Fruit fly (Drosophila melanogaster): ENCODE measurements around the gene for.

for gene

dm6 chr2L:3600847-3601246 lies 55.9 kb downstream of the for start (continued):
- TF ChIP-seq CG12071 (GFP tag; optimal IDR thresholded peaks at IDR 0.05) (no peak), D (optimal IDR thresholded peaks at IDR 0.05) (no peak), D (GFP tag; optimal IDR thresholded peaks at IDR 0.05) (peak; percentile 24), hb (GFP tag; IDR thresholded peaks at IDR 0.05; ENCODE audit: partially characterized antibody) (no peak), CG5245 (GFP tag; optimal IDR thresholded peaks at IDR 0.05) (peak; percentile 11), Lpt (GFP tag; optimal IDR thresholded peaks at IDR 0.05) (no peak), CG9727 (GFP tag; optimal IDR thresholded peaks at IDR 0.05) (peak; percentile 73), sima (GFP tag; optimal IDR thresholded peaks at IDR 0.05) (no peak), Scr (GFP tag; IDR thresholded peaks at IDR 0.05; ENCODE audit: partially characterized antibody) (no peak), CG9797 (GFP tag; optimal IDR thresholded peaks at IDR 0.05) (no peak), ci (GFP tag; IDR thresholded peaks at IDR 0.05) (peak; percentile 65; the same call in 1 of the 3 replicates), unc-4 (GFP tag; IDR thresholded peaks at IDR 0.05; ENCODE audit: partially characterized antibody) (no peak), H2.0 (GFP tag; IDR thresholded peaks at IDR 0.05) (peak; percentile 19; the same call in 1 of the 2 replicates), Pdp1 (GFP tag; optimal IDR thresholded peaks at IDR 0.05) (peak; percentile 21 to 30), chm (GFP tag; IDR thresholded peaks at IDR 0.05) (peak; percentile 82), lola (GFP tag; optimal IDR thresholded peaks at IDR 0.05) (peak in 1 of 3 experiments; percentile 75), CG1603 (tag; optimal IDR thresholded peaks at IDR 0.05) (peak; percentile 56), CG33557 (GFP tag; optimal IDR thresholded peaks at IDR 0.05) (peak; percentile 46), dmrt99B (tag; optimal IDR thresholded peaks at IDR 0.05) (no peak), nerfin-1 (tag; optimal IDR thresholded peaks at IDR 0.05) (no peak), Antp (GFP tag; optimal IDR thresholded peaks at IDR 0.05) (peak; percentile 30), bab2 (GFP tag; optimal IDR thresholded peaks at IDR 0.05) (peak; percentile 32), CG2678 (tag; optimal IDR thresholded peaks at IDR 0.05) (no peak), CG1024 (GFP tag; IDR thresholded peaks at IDR 0.05) (0 out of 2 replicates have a peak, but pooled peaks have one; percentile 35), chn (GFP tag; optimal IDR thresholded peaks at IDR 0.05) (peak; percentile 16), CG3407 (GFP tag; optimal IDR thresholded peaks at IDR 0.05) (no peak), ara (GFP tag; IDR thresholded peaks at IDR 0.05) (peak; percentile 49; the same call in 1 of the 2 replicates), CG11456 (GFP tag; IDR thresholded peaks at IDR 0.05) (no peak), hkb (optimal IDR thresholded peaks at IDR 0.05) (no peak), hkb (GFP tag; IDR thresholded peaks at IDR 0.05) (0 out of 2 replicates have a peak, but pooled peaks have one; percentile 10), sens (GFP tag) (peak; percentile 93), unpg (GFP tag; optimal IDR thresholded peaks at IDR 0.05) (peak; percentile 51), CoRest (tag; optimal IDR thresholded peaks at IDR 0.05) (peak; percentile 49), crp (GFP tag; optimal IDR thresholded peaks at IDR 0.05) (no peak), Ssrp (tag; optimal IDR thresholded peaks at IDR 0.05) (peak; percentile 29), Elba2 (GFP tag; optimal IDR thresholded peaks at IDR 0.05) (peak; percentile 4), CG18011 (GFP tag; optimal IDR thresholded peaks at IDR 0.05) (no peak), CG15696 (tag; optimal IDR thresholded peaks at IDR 0.05) (peak; percentile 69), BEAF-32 (GFP tag; optimal IDR thresholded peaks at IDR 0.05) (no peak), CG3995 (GFP tag; optimal IDR thresholded peaks at IDR 0.05) (no peak), prd (optimal IDR thresholded peaks at IDR 0.05) (no peak), prd (GFP tag; IDR thresholded peaks at IDR 0.05) (peak; percentile 78), Poxn (GFP tag; IDR thresholded peaks at IDR 0.05) (no peak), gro (GFP tag; optimal IDR thresholded peaks at IDR 0.05) (no peak), CG8290 (GFP tag; optimal IDR thresholded peaks at IDR 0.05) (no peak), CG8290 (tag; optimal IDR thresholded peaks at IDR 0.05) (no peak), CG6791 (GFP tag; IDR thresholded peaks at IDR 0.05; ENCODE audit: partially characterized antibody) (no peak), CG12236 (GFP tag; optimal IDR thresholded peaks at IDR 0.05) (no peak), Trl (optimal IDR thresholded peaks at IDR 0.05) (no peak), Trl (GFP tag; optimal IDR thresholded peaks at IDR 0.05) (peak; percentile 26), zfh1 (GFP tag; IDR thresholded peaks at IDR 0.05) (peak; percentile 70), CG15479 (GFP tag; optimal IDR thresholded peaks at IDR 0.05) (no peak)
